Worm (Caenorhabditis elegans) whole organism, young adult: ENCODE results near the gene nkcc-1.

Experiments used
- B0261.1 ChIP-seq: sonication (generic microtip); optimal IDR thresholded peaks from 2 replicates; lab custom pipeline; 2016; ENCODE audit warnings: mild to moderate bottlenecking, missing genetic modification characterization, moderate library complexity, missing compliant biosample characterization
- D2030.7 ChIP-seq: fragments of 200-800 bp; sonication (Bioruptor generic); IDR thresholded peaks from 2 replicates; pipeline ENCODE4 v1.3.6; 2022; ENCODE audit warnings: missing genetic modification reagents, missing genetic modification characterization, missing compliant biosample characterization
- F10E7.11 ChIP-seq: sonication (generic microtip); optimal IDR thresholded peaks from 2 replicates; lab custom pipeline; 2017; ENCODE audit warnings: mild to moderate bottlenecking, missing genetic modification characterization, moderate library complexity, missing compliant biosample characterization
- F22D6.2 ChIP-seq: sonication (generic microtip); optimal IDR thresholded peaks from 2 replicates; lab custom pipeline; 2016; ENCODE audit warnings: mild to moderate bottlenecking, missing genetic modification characterization, missing compliant biosample characterization
- F39B2.1 ChIP-seq: fragments of 200-800 bp; sonication (Bioruptor generic); IDR thresholded peaks from 2 replicates; pipeline ENCODE4 v1.3.6; 2022; ENCODE audit warnings: missing genetic modification reagents, missing genetic modification characterization, missing compliant biosample characterization
- F49E8.2 ChIP-seq: sonication (generic microtip); optimal IDR thresholded peaks from 3 replicates; lab custom pipeline; 2017; ENCODE audit warnings: missing genetic modification characterization, mild to moderate bottlenecking, missing compliant biosample characterization, antibody characterized with exemption, moderate library complexity; ENCODE audit not compliant: insufficient read depth
- F55B11.4 ChIP-seq: sonication (generic microtip); optimal IDR thresholded peaks from 2 replicates; lab custom pipeline; 2016; ENCODE audit warnings: missing compliant biosample characterization, missing genetic modification characterization, borderline replicate concordance; ENCODE audit not compliant: insufficient read depth
- Y79H2A.3 ChIP-seq: fragments of 200-800 bp; sonication (Bioruptor generic); conservative IDR thresholded peaks from 2 replicates; pipeline ENCODE4 v1.3.6; 2022; ENCODE audit warnings: missing genetic modification reagents, missing genetic modification characterization, missing compliant biosample characterization
- ZK185.1 ChIP-seq: sonication (generic microtip); optimal IDR thresholded peaks from 2 replicates; lab custom pipeline; 2016; ENCODE audit warnings: mild to moderate bottlenecking, missing genetic modification characterization, missing compliant biosample characterization; ENCODE audit not compliant: poor library complexity, severe bottlenecking
- aptf-2 ChIP-seq: fragments of 200-800 bp; sonication (Bioruptor generic); conservative IDR thresholded peaks from 2 replicates; pipeline ENCODE4 v1.3.6; 2022; ENCODE audit warnings: missing genetic modification reagents, missing genetic modification characterization, missing compliant biosample characterization
- attf-6 ChIP-seq: fragments of 200-800 bp; sonication (Bioruptor generic); IDR thresholded peaks from 2 replicates; pipeline ENCODE4 v1.3.6; 2022; ENCODE audit warnings: missing genetic modification reagents, missing genetic modification characterization, missing compliant biosample characterization
- cebp-2 ChIP-seq: fragments of 200-800 bp; sonication (Bioruptor generic); IDR thresholded peaks from 2 replicates; pipeline ENCODE4 v1.3.6; 2022; ENCODE audit warnings: missing genetic modification characterization, missing compliant biosample characterization
- ceh-58 ChIP-seq: fragments of 200-800 bp; sonication (Bioruptor generic); IDR thresholded peaks from 2 replicates; pipeline ENCODE4 v1.3.6; 2022; ENCODE audit warnings: missing genetic modification characterization, missing compliant biosample characterization
- ceh-79 ChIP-seq: sonication (generic microtip); optimal IDR thresholded peaks from 2 replicates; lab custom pipeline; 2017; ENCODE audit warnings: mild to moderate bottlenecking, missing genetic modification characterization, missing compliant biosample characterization
- ceh-91 ChIP-seq: fragments of 200-800 bp; sonication (Bioruptor generic); IDR thresholded peaks from 2 replicates; pipeline ENCODE4 v1.3.6; 2022; ENCODE audit warnings: missing genetic modification reagents, missing genetic modification characterization, missing compliant biosample characterization
- egl-44 ChIP-seq: fragments of 200-800 bp; sonication (Bioruptor generic); IDR thresholded peaks from 2 replicates; pipeline ENCODE4 v1.3.6; 2022; ENCODE audit warnings: missing genetic modification reagents, missing genetic modification characterization, missing compliant biosample characterization
- egrh-3 ChIP-seq: fragments of 200-800 bp; sonication (Bioruptor generic); IDR thresholded peaks from 2 replicates; pipeline ENCODE4 v1.3.6; 2022; ENCODE audit warnings: missing genetic modification reagents, missing genetic modification characterization, missing compliant biosample characterization
- hmg-1.2 ChIP-seq: fragments of 200-800 bp; sonication (Bioruptor generic); IDR thresholded peaks from 2 replicates; pipeline ENCODE4 v1.3.6; 2022; ENCODE audit warnings: missing genetic modification reagents, missing genetic modification characterization, missing compliant biosample characterization
- hsf-1 ChIP-seq: fragments of 200-800 bp; sonication (Bioruptor generic); IDR thresholded peaks from 2 replicates; pipeline ENCODE4 v1.3.6; 2022; ENCODE audit warnings: missing genetic modification reagents, missing genetic modification characterization, missing compliant biosample characterization
- lin-26 ChIP-seq: fragments of 200-800 bp; sonication (Bioruptor generic); IDR thresholded peaks from 2 replicates; pipeline ENCODE4 v1.3.6; 2022; ENCODE audit warnings: missing genetic modification reagents, missing genetic modification characterization, missing compliant biosample characterization
- lin-54 ChIP-seq: fragments of 200-800 bp; sonication (Bioruptor generic); optimal IDR thresholded peaks from 2 replicates; lab custom pipeline; 2018; ENCODE audit warnings: mild to moderate bottlenecking, missing genetic modification characterization, missing compliant biosample characterization
- lsl-1 ChIP-seq: fragments of 200-800 bp; sonication (Bioruptor generic); optimal IDR thresholded peaks from 2 replicates; lab custom pipeline; 2018; ENCODE audit warnings: mild to moderate bottlenecking, missing genetic modification characterization, moderate library complexity, missing compliant biosample characterization
- madf-3 ChIP-seq: fragments of 200-800 bp; sonication (Bioruptor generic); IDR thresholded peaks from 2 replicates; pipeline ENCODE4 v1.3.6; 2022; ENCODE audit warnings: missing genetic modification reagents, missing genetic modification characterization, missing compliant biosample characterization
- mcd-1 ChIP-seq: fragments of 200-800 bp; sonication (Bioruptor generic); IDR thresholded peaks from 2 replicates; pipeline ENCODE4 v1.3.6; 2022; ENCODE audit warnings: missing genetic modification reagents, missing genetic modification characterization, missing compliant biosample characterization
- mes-4 ChIP-seq: sonication (generic microtip); optimal IDR thresholded peaks from 2 replicates; lab custom pipeline; 2016; ENCODE audit warnings: missing genotype, missing genetic modification characterization, missing compliant biosample characterization
- nfya-2 ChIP-seq: fragments of 200-800 bp; sonication (Bioruptor generic); IDR thresholded peaks from 2 replicates; pipeline ENCODE4 v1.3.6; 2022; ENCODE audit warnings: missing genetic modification reagents, missing genetic modification characterization, missing compliant biosample characterization
- nfyb-1 ChIP-seq: fragments of 200-800 bp; sonication (Bioruptor generic); IDR thresholded peaks from 2 replicates; pipeline ENCODE4 v1.3.6; 2022; ENCODE audit warnings: missing genetic modification reagents, missing genetic modification characterization, missing compliant biosample characterization
- pbrm-1 ChIP-seq: fragments of 200-800 bp; sonication (Bioruptor generic); IDR thresholded peaks from 2 replicates; pipeline ENCODE4 v1.3.6; 2022; ENCODE audit warnings: missing genetic modification reagents, missing genetic modification characterization, missing compliant biosample characterization
- rcor-1 ChIP-seq: fragments of 200-800 bp; sonication (Bioruptor generic); IDR thresholded peaks from 2 replicates; pipeline ENCODE4 v1.3.6; 2022; ENCODE audit warnings: missing genetic modification reagents, missing genetic modification characterization, missing compliant biosample characterization
- rec-8 ChIP-seq, 2 experiments: sonication (generic microtip); optimal IDR thresholded peaks; 2 replicates each; lab custom pipeline; 2016; ENCODE audit warnings: mild to moderate bottlenecking in 2 of 2, missing genetic modification characterization in 2 of 2, missing genetic modification reagents in 2 of 2, missing genotype in 2 of 2, missing biosample characterization in 1 of 2, missing compliant biosample characterization in 1 of 2, moderate library complexity in 1 of 2
- rpc-1 ChIP-seq, 2 experiments: fragments of 150-350 bp in 1 of 2; sonication (generic microtip) in 1 of 2; optimal IDR thresholded peaks; 2 replicates each; lab custom pipeline; 2014 to 2018; ENCODE audit warnings: missing biosample characterization in 1 of 2, missing genetic modification characterization in 1 of 2, missing genetic modification reagents in 1 of 2, missing genotype in 1 of 2
- snpc-1.1 ChIP-seq: sonication (generic microtip); optimal IDR thresholded peaks from 2 replicates; lab custom pipeline; 2017; ENCODE audit warnings: missing genetic modification characterization, mild to moderate bottlenecking, missing compliant biosample characterization, antibody characterized with exemption, moderate library complexity, missing genotype, missing genetic modification reagents; ENCODE audit not compliant: insufficient read depth
- snpc-1.3 ChIP-seq: sonication (generic microtip); optimal IDR thresholded peaks from 2 replicates; lab custom pipeline; 2017; ENCODE audit warnings: missing genetic modification characterization, mild to moderate bottlenecking, missing compliant biosample characterization, antibody characterized with exemption, moderate library complexity, missing genotype, missing genetic modification reagents; ENCODE audit not compliant: insufficient read depth
- snpc-4 ChIP-seq, 5 experiments: fragments of 150-350 bp in 1 of 5; sonication (generic microtip) in 4 of 5; optimal IDR thresholded peaks; 2 replicates each; lab custom pipeline; 2014 to 2018; ENCODE audit warnings: missing genetic modification characterization in 5 of 5, missing biosample characterization in 3 of 5, antibody characterized with exemption in 2 of 5, mild to moderate bottlenecking in 2 of 5, missing compliant biosample characterization in 2 of 5, missing genotype in 2 of 5, moderate library complexity in 2 of 5, missing genetic modification reagents in 1 of 5
- somi-1 ChIP-seq: fragments of 200-800 bp; sonication (Bioruptor generic); optimal IDR thresholded peaks from 2 replicates; lab custom pipeline; 2018; ENCODE audit warnings: mild to moderate bottlenecking, missing genetic modification characterization, missing compliant biosample characterization
- tlf-1 ChIP-seq: fragments of 200-800 bp; sonication (Bioruptor generic); optimal IDR thresholded peaks from 2 replicates; lab custom pipeline; 2018; ENCODE audit warnings: mild to moderate bottlenecking, missing genetic modification characterization, missing compliant biosample characterization
- xnd-1 ChIP-seq: sonication (generic microtip); optimal IDR thresholded peaks from 2 replicates; lab custom pipeline; 2016; ENCODE audit warnings: missing genotype, missing genetic modification reagents, missing genetic modification characterization, missing compliant biosample characterization
- zfh-2 ChIP-seq: fragments of 200-800 bp; sonication (Bioruptor generic); conservative IDR thresholded peaks from 2 replicates; pipeline ENCODE4 v1.3.6; 2022; ENCODE audit warnings: missing genetic modification reagents, missing genetic modification characterization, missing compliant biosample characterization
- zim-3 ChIP-seq: sonication (generic microtip); optimal IDR thresholded peaks from 2 replicates; lab custom pipeline; 2017; ENCODE audit warnings: mild to moderate bottlenecking, missing genetic modification characterization, moderate library complexity, missing compliant biosample characterization
- ztf-18 ChIP-seq: sonication (generic microtip); optimal IDR thresholded peaks from 2 replicates; lab custom pipeline; 2016; ENCODE audit warnings: missing genotype, mild to moderate bottlenecking, missing genetic modification characterization, missing compliant biosample characterization
- ztf-22 ChIP-seq: fragments of 200-800 bp; sonication (Bioruptor generic); optimal IDR thresholded peaks from 2 replicates; lab custom pipeline; 2018; ENCODE audit warnings: mild to moderate bottlenecking, missing genetic modification characterization, moderate library complexity, missing compliant biosample characterization
- ztf-28 ChIP-seq: fragments of 200-800 bp; sonication (Bioruptor generic); IDR thresholded peaks from 2 replicates; pipeline ENCODE4 v1.3.6; 2022; ENCODE audit warnings: missing genetic modification reagents, missing genetic modification characterization, missing compliant biosample characterization
- ztf-3 ChIP-seq: fragments of 200-800 bp; sonication (Bioruptor generic); optimal IDR thresholded peaks from 2 replicates; lab custom pipeline; 2018; ENCODE audit warnings: mild to moderate bottlenecking, missing genetic modification characterization, missing compliant biosample characterization

Gene nkcc-1

ce11 chrIV:14072011-14072649 is 51.7 kb downstream of the nkcc-1 start:
- TF ChIP-seq ceh-58 (no peak), ztf-22 (GFP tag; lab: Kevin White, UChicago) (no peak), xnd-1 (tag; lab: Kevin White, UChicago) (no peak), cebp-2 (0 out of 2 replicates have a peak, but pooled peaks have one; percentile 47), ceh-79 (tag; lab: Kevin White, UChicago) (peak; percentile 3), F10E7.11 (tag; lab: Kevin White, UChicago) (no peak), aptf-2 (GFP tag; lab: Robert Waterston, UW) (no peak), snpc-4 (GFP tag; optimal IDR thresholded peaks at IDR 0.05; lab: Kevin White, UChicago) (no peak), snpc-4 (tag; optimal IDR thresholded peaks at IDR 0.05; lab: Kevin White, UChicago) (no peak), ztf-18 (tag; lab: Kevin White, UChicago) (no peak), zfh-2 (GFP tag; lab: Robert Waterston, UW) (peak; percentile 72), F22D6.2 (tag; lab: Kevin White, UChicago) (no peak), egl-44 (GFP tag; lab: Robert Waterston, UW) (no peak), rec-8 (tag; optimal IDR thresholded peaks at IDR 0.05; lab: Kevin White, UChicago) (no peak), attf-6 (peak; percentile 29; the same call in 1 of the 2 replicates), ZK185.1 (no peak), nfya-2 (GFP tag; lab: Robert Waterston, UW) (no peak), tlf-1 (peak; percentile 25), mcd-1 (peak; percentile 14; the same call in 1 of the 2 replicates), egrh-3 (peak; percentile 42; the same call in 1 of the 2 replicates), hmg-1.2 (GFP tag; lab: Robert Waterston, UW) (no peak), nfyb-1 (0 out of 2 replicates have a peak, but pooled peaks have one; percentile 20)
- TF ChIP-seq, all 124 proteins: peak for 8

ce11 chrIV:14071466-14071865 is 52.4 kb downstream of the nkcc-1 start, which contains the start of gene ccar-1:
ccar-1 (plus strand) TSS chrIV:14071548.
- no peak for TF ChIP-seq Y79H2A.3 (GFP tag; lab: Robert Waterston, UW)
- no peak for TF ChIP-seq snpc-1.1 (tag; lab: Kevin White, UChicago)
- TF ChIP-seq pbrm-1 (GFP tag; lab: Robert Waterston, UW) = peak; percentile 19; the same call in 1 of the 2 replicates
- TF ChIP-seq madf-3 (GFP tag; lab: Robert Waterston, UW) = 0 out of 2 replicates have a peak, but pooled peaks have one; percentile 3
- peak; percentile 81 for TF ChIP-seq attf-6
- 0 out of 2 replicates have a peak, but pooled peaks have one; percentile 7 for TF ChIP-seq zfh-2 (GFP tag; lab: Robert Waterston, UW)
- TF ChIP-seq lin-54 = no peak
- TF ChIP-seq F39B2.1 (GFP tag; lab: Robert Waterston, UW) = no peak
- no peak for TF ChIP-seq D2030.7
- no peak for TF ChIP-seq somi-1 (GFP tag; lab: Kevin White, UChicago)
- no peak for TF ChIP-seq zim-3 (tag; lab: Kevin White, UChicago)
- peak; percentile 46; the same call in 1 of the 2 replicates for TF ChIP-seq lin-26 (GFP tag; lab: Robert Waterston, UW)
- peak; percentile 38; the same call in 1 of the 2 replicates for TF ChIP-seq ztf-28 (GFP tag; lab: Robert Waterston, UW)
- TF ChIP-seq rcor-1 (GFP tag; lab: Robert Waterston, UW) = 0 out of 2 replicates have a peak, but pooled peaks have one; percentile 5
- TF ChIP-seq cebp-2 = 0 out of 2 replicates have a peak, but pooled peaks have one; percentile 48

- TF ChIP-seq rpc-1 (optimal IDR thresholded peaks at IDR 0.05; lab: Kevin White, UChicago) = no peak
- no peak for TF ChIP-seq rpc-1 (tag; optimal IDR thresholded peaks at IDR 0.05; lab: Kevin White, UChicago)
- TF ChIP-seq nfyb-1 = peak; percentile 77; the same call in 1 of the 2 replicates
- no peak for TF ChIP-seq ztf-3 (GFP tag; lab: Kevin White, UChicago)
- TF ChIP-seq lsl-1 = peak; percentile 78
- peak; percentile 79 for TF ChIP-seq ceh-91 (GFP tag; lab: Robert Waterston, UW)
- no peak for TF ChIP-seq ceh-79 (tag; lab: Kevin White, UChicago)
- peak; percentile 58 for TF ChIP-seq snpc-1.3 (tag; lab: Kevin White, UChicago)
- TF ChIP-seq B0261.1 (tag; lab: Kevin White, UChicago) = no peak
- TF ChIP-seq F55B11.4 (tag; lab: Kevin White, UChicago) = no peak
- peak; percentile 81 for TF ChIP-seq F49E8.2 (tag; lab: Kevin White, UChicago)
- peak; percentile 76 for TF ChIP-seq hsf-1 (GFP tag; lab: Robert Waterston, UW)
- no peak for TF ChIP-seq mes-4 (tag; lab: Kevin White, UChicago)
These were observed 52.9 kb downstream of the nkcc-1 start for ce11 chrIV:14070992-14071289.
